Worm (Caenorhabditis elegans) whole organism, L1 larva: ENCODE results near the gene F07G11.2.
"Not testable (repeated sequence)": the region's sequence is repeated elsewhere in the genome, so short reads cannot be mapped to it uniquely, and the experiment has no call there.

Experiments
- C16A3.4 ChIP-seq: fragments of 150-350 bp; optimal IDR thresholded peaks from 2 replicates; lab custom pipeline; 2014; ENCODE audit warnings: missing biosample characterization, missing genetic modification characterization
- C34B4.2 ChIP-seq: sonication (generic microtip); optimal IDR thresholded peaks from 2 replicates; lab custom pipeline; 2017; ENCODE audit warnings: mild to moderate bottlenecking, missing genetic modification characterization, missing compliant biosample characterization
- Y116A8C.19 ChIP-seq: sonication (generic microtip); optimal IDR thresholded peaks from 2 replicates; lab custom pipeline; 2016; ENCODE audit warnings: missing compliant biosample characterization, missing genetic modification characterization, borderline replicate concordance
- aha-1 ChIP-seq: fragments of 150-350 bp; optimal IDR thresholded peaks from 2 replicates; lab custom pipeline; 2014; ENCODE audit warnings: missing biosample characterization, missing genetic modification characterization
- aly-2 ChIP-seq: fragments of 150-350 bp; optimal IDR thresholded peaks from 2 replicates; lab custom pipeline; 2014; ENCODE audit warnings: missing biosample characterization, missing genetic modification characterization
- ama-1 ChIP-seq: fragments of 150-350 bp; optimal IDR thresholded peaks from 2 replicates; lab custom pipeline; 2014
- ceh-8 ChIP-seq: fragments of 200-800 bp; sonication (Bioruptor generic); optimal IDR thresholded peaks from 2 replicates; lab custom pipeline; 2018; ENCODE audit warnings: mild to moderate bottlenecking, missing genetic modification characterization, moderate library complexity, missing compliant biosample characterization
- ceh-82 ChIP-seq, 3 experiments: fragments of 150-350 bp in 1 of 3; sonication (generic microtip) in 2 of 3; optimal IDR thresholded peaks; 2 replicates each; lab custom pipeline; 2014 to 2017; ENCODE audit warnings: missing biosample characterization in 3 of 3, missing genetic modification characterization in 3 of 3
- ceh-90 ChIP-seq: sonication (generic microtip); optimal IDR thresholded peaks from 2 replicates; lab custom pipeline; 2016; ENCODE audit warnings: missing genetic modification characterization, missing compliant biosample characterization
- ces-1 ChIP-seq: fragments of 150-350 bp; optimal IDR thresholded peaks from 2 replicates; lab custom pipeline; 2014; ENCODE audit warnings: missing biosample characterization, missing genetic modification reagents, missing genetic modification characterization
- dsc-1 ChIP-seq: sonication (generic microtip); optimal IDR thresholded peaks from 2 replicates; lab custom pipeline; 2016; ENCODE audit warnings: mild to moderate bottlenecking, missing genetic modification characterization, missing compliant biosample characterization
- efl-1 ChIP-seq, 4 experiments: fragments of 150-350 bp; optimal IDR thresholded peaks in 3 of 4; peaks in 1 of 4; 1 replicate in 1 of 4; 2 replicates in 3 of 4; lab custom pipeline; 2014; ENCODE audit warnings: missing biosample characterization in 2 of 4, missing genetic modification characterization in 2 of 4, missing genetic modification reagents in 2 of 4
- elt-2 ChIP-seq: sonication (generic microtip); optimal IDR thresholded peaks from 2 replicates; lab custom pipeline; 2016; ENCODE audit warnings: missing genetic modification characterization, mild to moderate bottlenecking, inconsistent platforms, missing compliant biosample characterization, missing genetic modification reagents
- elt-3 ChIP-seq, 6 experiments: fragments of 150-350 bp in 1 of 6; sonication (generic microtip); optimal IDR thresholded peaks; 2 replicates each; lab custom pipeline; 2017 to 2018; ENCODE audit warnings: missing biosample characterization in 6 of 6, missing genetic modification characterization in 6 of 6, inconsistent platforms in 1 of 6
- fkh-4 ChIP-seq: sonication (generic microtip); optimal IDR thresholded peaks from 2 replicates; lab custom pipeline; 2016; ENCODE audit warnings: missing compliant biosample characterization, missing genetic modification characterization, borderline replicate concordance
- hpl-2 ChIP-seq: fragments of 150-350 bp; optimal IDR thresholded peaks from 2 replicates; lab custom pipeline; 2014; ENCODE audit warnings: missing biosample characterization, missing genetic modification reagents, missing genetic modification characterization
- irx-1 ChIP-seq: sonication (generic microtip); optimal IDR thresholded peaks from 2 replicates; lab custom pipeline; 2016; ENCODE audit warnings: missing genetic modification characterization, missing compliant biosample characterization
- isw-1 ChIP-seq: fragments of 200-800 bp; sonication (Bioruptor generic); IDR thresholded peaks from 2 replicates; pipeline ENCODE4 v1.3.6; 2022; ENCODE audit warnings: missing genetic modification characterization, missing compliant biosample characterization
- jun-1 ChIP-seq: fragments of 150-350 bp; optimal IDR thresholded peaks from 2 replicates; lab custom pipeline; 2014; ENCODE audit warnings: missing biosample characterization, missing genetic modification reagents, missing genetic modification characterization
- lin-13 ChIP-seq: fragments of 150-350 bp; optimal IDR thresholded peaks from 2 replicates; lab custom pipeline; 2014; ENCODE audit warnings: missing biosample characterization, missing genetic modification reagents, missing genetic modification characterization
- lin-15B ChIP-seq: fragments of 150-350 bp; sonication (generic microtip); optimal IDR thresholded peaks from 3 replicates; lab custom pipeline; 2014; ENCODE audit warnings: missing biosample characterization, missing genetic modification characterization
- mdl-1 ChIP-seq, 2 experiments: fragments of 150-350 bp; optimal IDR thresholded peaks; 2 replicates each; lab custom pipeline; 2014 to 2017; ENCODE audit warnings: missing biosample characterization in 2 of 2, missing genetic modification characterization in 2 of 2, inconsistent platforms in 1 of 2
- mef-2 ChIP-seq: fragments of 150-350 bp; optimal IDR thresholded peaks from 2 replicates; lab custom pipeline; 2014; ENCODE audit warnings: missing biosample characterization, missing genetic modification characterization
- mep-1 ChIP-seq: fragments of 150-350 bp; optimal IDR thresholded peaks from 2 replicates; lab custom pipeline; 2014; ENCODE audit warnings: missing biosample characterization, missing genetic modification characterization
- nhr-11 ChIP-seq: fragments of 150-350 bp; optimal IDR thresholded peaks from 2 replicates; lab custom pipeline; 2014; ENCODE audit warnings: missing biosample characterization, missing genetic modification characterization
- nhr-19 ChIP-seq: fragments of 200-800 bp; sonication (Bioruptor generic); conservative IDR thresholded peaks from 2 replicates; pipeline ENCODE4 v1.3.6; 2022; ENCODE audit warnings: missing genetic modification characterization, missing compliant biosample characterization
- nhr-237 ChIP-seq: fragments of 150-350 bp; optimal IDR thresholded peaks from 2 replicates; lab custom pipeline; 2014; ENCODE audit warnings: missing biosample characterization, missing genetic modification characterization
- nhr-28 ChIP-seq: fragments of 150-350 bp; optimal IDR thresholded peaks from 2 replicates; lab custom pipeline; 2014; ENCODE audit warnings: missing biosample characterization, missing genetic modification characterization
- nhr-71 ChIP-seq: sonication (generic microtip); optimal IDR thresholded peaks from 2 replicates; lab custom pipeline; 2016; ENCODE audit warnings: mild to moderate bottlenecking, missing genetic modification characterization, moderate library complexity, missing compliant biosample characterization
- nhr-84 ChIP-seq: sonication (generic microtip); optimal IDR thresholded peaks from 2 replicates; lab custom pipeline; 2017; ENCODE audit warnings: missing biosample characterization, missing genetic modification characterization
- nhr-90 ChIP-seq: sonication (generic microtip); optimal IDR thresholded peaks from 2 replicates; lab custom pipeline; 2016; ENCODE audit warnings: mild to moderate bottlenecking, missing genetic modification characterization, missing compliant biosample characterization; ENCODE audit not compliant: poor library complexity
- pax-3 ChIP-seq: fragments of 200-800 bp; sonication (Bioruptor generic); optimal IDR thresholded peaks from 2 replicates; lab custom pipeline; 2018; ENCODE audit warnings: mild to moderate bottlenecking, missing genetic modification characterization, moderate library complexity, missing compliant biosample characterization
- rnt-1 ChIP-seq: sonication (generic microtip); optimal IDR thresholded peaks from 2 replicates; lab custom pipeline; 2016; ENCODE audit warnings: mild to moderate bottlenecking, missing genetic modification characterization, moderate library complexity, missing compliant biosample characterization
- skn-1 ChIP-seq: fragments of 150-350 bp; optimal IDR thresholded peaks from 2 replicates; lab custom pipeline; 2014; ENCODE audit warnings: missing biosample characterization, missing genetic modification characterization
- swsn-7 ChIP-seq: sonication (generic microtip); optimal IDR thresholded peaks from 2 replicates; lab custom pipeline; 2016; ENCODE audit warnings: missing genetic modification characterization, missing compliant biosample characterization
- tbx-2 ChIP-seq: sonication (generic microtip); optimal IDR thresholded peaks from 2 replicates; lab custom pipeline; 2016; ENCODE audit warnings: missing genetic modification characterization, missing compliant biosample characterization
- tlp-1 ChIP-seq: fragments of 150-350 bp; optimal IDR thresholded peaks from 2 replicates; lab custom pipeline; 2014; ENCODE audit warnings: missing biosample characterization, missing genetic modification characterization
- unc-62 ChIP-seq: fragments of 150-350 bp; optimal IDR thresholded peaks from 2 replicates; lab custom pipeline; 2014; ENCODE audit warnings: missing biosample characterization, missing genetic modification reagents, missing genetic modification characterization
- vab-15 ChIP-seq: sonication (generic microtip); optimal IDR thresholded peaks from 2 replicates; lab custom pipeline; 2017; ENCODE audit warnings: missing genotype, mild to moderate bottlenecking, missing genetic modification characterization, missing compliant biosample characterization
- xbp-1 ChIP-seq: sonication (generic microtip); optimal IDR thresholded peaks from 2 replicates; lab custom pipeline; 2016; ENCODE audit warnings: missing genetic modification characterization, missing compliant biosample characterization
- ztf-4 ChIP-seq: fragments of 150-350 bp; optimal IDR thresholded peaks from 2 replicates; lab custom pipeline; 2014; ENCODE audit warnings: missing biosample characterization, missing genetic modification characterization

Gene F07G11.2

ce11 chrV:7304506-7304905 lies at the start of gene F07G11.2:
Gene F07G11.2 (plus strand): TSS chrV:7304806.
- TF ChIP-seq nhr-28, vab-15, tlp-1 (tag; lab: Kevin White, UChicago): not testable (repeated sequence)

- no peak for TF ChIP-seq rnt-1 (tag; lab: Kevin White, UChicago)
- TF ChIP-seq dsc-1 (tag; lab: Kevin White, UChicago), result no peak
- TF ChIP-seq efl-1 (optimal IDR thresholded peaks at IDR 0.05; lab: Kevin White, UChicago), result no peak
- TF ChIP-seq efl-1 (GFP tag; optimal IDR thresholded peaks at IDR 0.05 in 1 of 2; lab: Kevin White, UChicago), result no peak
- TF ChIP-seq nhr-237 (tag; lab: Kevin White, UChicago), result no peak
- no peak for TF ChIP-seq aha-1 (tag; lab: Kevin White, UChicago)
- TF ChIP-seq ztf-4 (tag; lab: Kevin White, UChicago), result no peak
- TF ChIP-seq ces-1, result no peak
- TF ChIP-seq mdl-1 (tag; optimal IDR thresholded peaks at IDR 0.05; lab: Kevin White, UChicago), result no peak
- TF ChIP-seq lin-13 (GFP tag; lab: Kevin White, UChicago), result no peak
- TF ChIP-seq ceh-8 (GFP tag; lab: Kevin White, UChicago), result no peak
- TF ChIP-seq aly-2, result no peak
- no peak for TF ChIP-seq pax-3 (tag; lab: Kevin White, UChicago)
- no peak for TF ChIP-seq nhr-19 (GFP tag; lab: Robert Waterston, UW)
- no peak for TF ChIP-seq jun-1 (tag; lab: Kevin White, UChicago)
- no peak for TF ChIP-seq unc-62 (GFP tag; lab: Kevin White, UChicago)
- no peak for TF ChIP-seq elt-3 (tag; optimal IDR thresholded peaks at IDR 0.05; lab: Kevin White, UChicago)
Measured at ce11 chrV:7255095-7255494, 49.5 kb upstream of the F07G11.2 start, which contains the start of gene C05C8.8. Gene C05C8.8 (minus strand): TSS chrV:7255195.

ce11 chrV:7258965-7259364 lies 45.6 kb upstream of the F07G11.2 start, which contains the start of gene C13A2.12:
Gene C13A2.12 (plus strand): TSS chrV:7259265.
- TF ChIP-seq Y116A8C.19 (tag; lab: Kevin White, UChicago) (no peak), ceh-90 (tag; lab: Kevin White, UChicago) (no peak), nhr-84 (tag; lab: Kevin White, UChicago) (no peak), fkh-4 (tag; lab: Kevin White, UChicago) (no peak), mep-1 (tag; lab: Kevin White, UChicago) (no peak), C34B4.2 (tag; lab: Kevin White, UChicago) (no peak)
- TF ChIP-seq, all 84 proteins: peak for 0

ce11 chrV:7264042-7264441 lies 40.6 kb upstream of the F07G11.2 start, which contains the start of gene C13A2.9:
Gene C13A2.9 (minus strand): TSS chrV:7264142.
- no peak for TF ChIP-seq C16A3.4 (tag; lab: Kevin White, UChicago)
- TF ChIP-seq vab-15 (tag; lab: Kevin White, UChicago), result no peak
- no peak for TF ChIP-seq pax-3 (tag; lab: Kevin White, UChicago)
- TF ChIP-seq skn-1 (tag; lab: Kevin White, UChicago), result no peak
- TF ChIP-seq lin-15B (tag; lab: Kevin White, UChicago), result no peak
- no peak for TF ChIP-seq nhr-28 (tag; lab: Kevin White, UChicago)
- TF ChIP-seq mdl-1 (tag; optimal IDR thresholded peaks at IDR 0.05; lab: Kevin White, UChicago), result no peak
- TF ChIP-seq swsn-7 (tag; lab: Kevin White, UChicago), result no peak
- TF ChIP-seq, all 84 proteins: peak for 0

- TF ChIP-seq ceh-82 (tag; optimal IDR thresholded peaks at IDR 0.05; lab: Kevin White, UChicago), result no peak
- no peak for TF ChIP-seq aha-1 (tag; lab: Kevin White, UChicago)
- TF ChIP-seq isw-1 (GFP tag; lab: Robert Waterston, UW), result no peak
- TF ChIP-seq elt-2 (tag; lab: Kevin White, UChicago), result no peak
- TF ChIP-seq unc-62 (GFP tag; lab: Kevin White, UChicago), result no peak
- no peak for TF ChIP-seq ama-1 (lab: Kevin White, UChicago)
- no peak for TF ChIP-seq xbp-1
- no peak for TF ChIP-seq irx-1
- no peak for TF ChIP-seq nhr-71
- TF ChIP-seq hpl-2 (GFP tag; lab: Kevin White, UChicago), result no peak
- no peak for TF ChIP-seq tbx-2
- TF ChIP-seq ztf-4 (tag; lab: Kevin White, UChicago), result no peak
- no peak for TF ChIP-seq nhr-84 (tag; lab: Kevin White, UChicago)
- TF ChIP-seq nhr-90 (tag; lab: Kevin White, UChicago), result no peak
- no peak for TF ChIP-seq mef-2 (tag; lab: Kevin White, UChicago)
- no peak for TF ChIP-seq tlp-1 (tag; lab: Kevin White, UChicago)
- TF ChIP-seq nhr-11 (tag; lab: Kevin White, UChicago), result no peak
Measured at ce11 chrV:7266021-7266420, 38.6 kb upstream of the F07G11.2 start, which contains the start of gene C13A2.7. Gene C13A2.7 (plus strand): TSS chrV:7266321.
